Fruit fly (Drosophila melanogaster) S2 (cell line): ENCODE data around the gene CG7518.

Source experiments
- CG8478 ChIP-seq: fragments of >200 bp; optimal IDR thresholded peaks from 2 replicates; lab custom pipeline; 2018
- CTCF ChIP-seq, 2 experiments: fragments of >200 bp; optimal IDR thresholded peaks; 2 replicates each; lab custom pipeline; 2018

DNA sequence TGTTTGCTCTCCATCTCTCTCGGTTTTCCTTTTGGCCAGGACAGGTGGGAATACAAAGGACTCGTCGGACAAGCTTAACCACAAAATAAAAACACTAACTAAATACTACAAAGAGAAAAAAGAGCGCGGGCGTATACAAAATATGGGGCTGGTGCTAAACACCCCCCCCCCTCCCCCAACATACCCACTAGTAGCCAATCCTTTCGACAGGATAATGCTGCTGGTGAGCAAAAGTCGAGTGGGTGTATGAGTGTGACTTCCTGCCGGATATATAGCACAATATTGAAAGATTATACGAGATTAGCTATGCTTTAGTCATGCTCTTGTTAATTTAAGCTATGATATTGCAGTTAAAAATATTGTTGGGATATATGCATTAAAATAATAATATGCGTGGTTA is 22.7 kb upstream of the CG7518 start:
- TF ChIP-seq CG8478 (lab: Kevin White, UChicago) (no peak), CTCF (optimal IDR thresholded peaks at IDR 0.05; lab: Kevin White, UChicago) (no peak)
